Fruit fly (Drosophila melanogaster) whole organism, embryonic: ENCODE data around the gene PCNA2.

ENCODE experiments used
- ATbp ChIP-seq: fragments of 200-800 bp; sonication (Bioruptor generic); optimal IDR thresholded peaks from 2 replicates; lab custom pipeline; 2017; ENCODE audit warnings: missing biosample characterization, mild to moderate bottlenecking, missing genetic modification characterization, missing genetic modification reagents
- Asciz ChIP-seq: fragments of 200-800 bp; sonication (Bioruptor generic); optimal IDR thresholded peaks from 2 replicates; lab custom pipeline; 2017; ENCODE audit warnings: missing biosample characterization, mild to moderate bottlenecking, missing genetic modification characterization, missing genetic modification reagents
- CG10209 ChIP-seq: fragments of 200-800 bp; sonication (Bioruptor generic); optimal IDR thresholded peaks from 3 replicates; lab custom pipeline; 2017; ENCODE audit warnings: missing biosample characterization, mild to moderate bottlenecking, missing genetic modification characterization, missing genetic modification reagents
- CG10321 ChIP-seq: fragments of 200-800 bp; sonication (Bioruptor generic); IDR thresholded peaks from 2 replicates; pipeline ENCODE4 v1.3.6; 2022; ENCODE audit warnings: missing biosample characterization, missing genetic modification characterization
- CG17829 ChIP-seq: fragments of 200-800 bp; optimal IDR thresholded peaks from 2 replicates; lab custom pipeline; 2019; ENCODE audit warnings: missing biosample characterization, mild to moderate bottlenecking, missing genetic modification characterization, moderate library complexity
- CG2129 ChIP-seq: fragments of 200-800 bp; sonication (Bioruptor generic); IDR thresholded peaks from 2 replicates; pipeline ENCODE4 v1.3.6; 2022; ENCODE audit warnings: missing biosample characterization, missing genetic modification characterization; ENCODE audit not compliant: partially characterized antibody
- CG2678 ChIP-seq: fragments of 200-800 bp; sonication (Bioruptor generic); optimal IDR thresholded peaks from 3 replicates; lab custom pipeline; 2019; ENCODE audit warnings: missing biosample characterization, mild to moderate bottlenecking, missing genetic modification characterization, moderate library complexity
- CG2712 ChIP-seq: fragments of 200-800 bp; optimal IDR thresholded peaks from 3 replicates; lab custom pipeline; 2019; ENCODE audit warnings: missing biosample characterization, mild to moderate bottlenecking, missing genetic modification characterization, moderate library complexity
- CG3281 ChIP-seq: fragments of 200-800 bp; sonication (Bioruptor generic); optimal IDR thresholded peaks from 3 replicates; lab custom pipeline; 2017; ENCODE audit warnings: missing biosample characterization, mild to moderate bottlenecking, missing genetic modification characterization
- CG3407 ChIP-seq: fragments of 200-800 bp; sonication (Bioruptor generic); optimal IDR thresholded peaks from 2 replicates; lab custom pipeline; 2018; ENCODE audit warnings: missing biosample characterization, mild to moderate bottlenecking, missing genetic modification characterization
- CG34376 ChIP-seq: fragments of 200-800 bp; sonication (Bioruptor generic); optimal IDR thresholded peaks from 2 replicates; lab custom pipeline; 2018; ENCODE audit warnings: missing biosample characterization, mild to moderate bottlenecking, missing genetic modification characterization
- CG3726 ChIP-seq: fragments of 200-800 bp; sonication (Bioruptor generic); IDR thresholded peaks from 3 replicates; pipeline ENCODE4, ENCODE4 v1.3.6; 2022; ENCODE audit warnings: missing biosample characterization, missing genetic modification characterization
- CG4707 ChIP-seq: fragments of 200-800 bp; sonication (Bioruptor generic); optimal IDR thresholded peaks from 2 replicates; lab custom pipeline; 2018; ENCODE audit warnings: missing biosample characterization, mild to moderate bottlenecking, missing genetic modification characterization, moderate library complexity
- CG6654 ChIP-seq: fragments of 200-800 bp; sonication (Bioruptor generic); optimal IDR thresholded peaks from 2 replicates; lab custom pipeline; 2017; ENCODE audit warnings: missing biosample characterization, mild to moderate bottlenecking, missing genetic modification characterization
- CG6689 ChIP-seq: fragments of 200-800 bp; sonication (Bioruptor generic); IDR thresholded peaks from 2 replicates; pipeline ENCODE4 v1.3.6; 2022; ENCODE audit warnings: missing biosample characterization, missing genetic modification characterization
- CG7372 ChIP-seq: fragments of 200-800 bp; sonication (Bioruptor generic); IDR thresholded peaks from 2 replicates; pipeline ENCODE4 v1.3.6; 2022; ENCODE audit warnings: missing biosample characterization, missing genetic modification characterization
- CG7786 ChIP-seq: fragments of 200-800 bp; sonication (Bioruptor generic); optimal IDR thresholded peaks from 2 replicates; lab custom pipeline; 2016; ENCODE audit warnings: missing biosample characterization, missing genetic modification characterization
- CG8944 ChIP-seq: fragments of 200-800 bp; sonication (Bioruptor generic); optimal IDR thresholded peaks from 3 replicates; lab custom pipeline; 2016; ENCODE audit warnings: missing biosample characterization, missing genetic modification characterization
- Camta ChIP-seq: fragments of 200-800 bp; sonication (Bioruptor generic); optimal IDR thresholded peaks from 2 replicates; lab custom pipeline; 2016; ENCODE audit warnings: missing biosample characterization, missing genetic modification characterization
- Chrac-16 ChIP-seq: fragments of 200-800 bp; sonication (Bioruptor generic); optimal IDR thresholded peaks from 3 replicates; lab custom pipeline; 2016; ENCODE audit warnings: missing biosample characterization, missing genetic modification characterization
- Dip2 ChIP-seq: fragments of 200-800 bp; sonication (Bioruptor generic); IDR thresholded peaks from 2 replicates; pipeline ENCODE4 v1.3.6; 2022; ENCODE audit warnings: missing biosample characterization, missing genetic modification characterization
- Dll ChIP-seq: fragments of 200-800 bp; sonication (Bioruptor generic); IDR thresholded peaks from 4 replicates; pipeline ENCODE4 v1.3.6; 2022; ENCODE audit warnings: missing biosample characterization, missing genetic modification characterization; ENCODE audit not compliant: partially characterized antibody
- Doc3 ChIP-seq: fragments of 200-800 bp; sonication (Bioruptor generic); IDR thresholded peaks from 3 replicates; pipeline ENCODE4 v1.3.6; 2022; ENCODE audit warnings: missing biosample characterization, missing genetic modification characterization; ENCODE audit not compliant: partially characterized antibody
- Ets97D ChIP-seq: fragments of 200-800 bp; sonication (Bioruptor generic); optimal IDR thresholded peaks from 3 replicates; lab custom pipeline; 2016; ENCODE audit warnings: missing biosample characterization, missing genetic modification characterization
- HLH4C ChIP-seq: fragments of 200-800 bp; sonication (Bioruptor generic); IDR thresholded peaks from 3 replicates; pipeline ENCODE4 v1.3.6; 2022; ENCODE audit warnings: missing biosample characterization, missing genetic modification characterization; ENCODE audit not compliant: partially characterized antibody
- HmgD ChIP-seq: fragments of 200-800 bp; sonication (Bioruptor generic); optimal IDR thresholded peaks from 3 replicates; lab custom pipeline; 2016; ENCODE audit warnings: missing biosample characterization, missing genetic modification characterization
- Hr78 ChIP-seq, 2 experiments: fragments of 200-800 bp in 1 of 2; fragments of >200 bp in 1 of 2; sonication (Bioruptor generic) in 1 of 2; optimal IDR thresholded peaks; 2 replicates each; lab custom pipeline; 2017 to 2019; ENCODE audit warnings: missing biosample characterization in 2 of 2, missing genetic modification characterization in 2 of 2, mild to moderate bottlenecking in 1 of 2, moderate library complexity in 1 of 2
- Jarid2 ChIP-seq: fragments of 200-800 bp; sonication (Bioruptor generic); optimal IDR thresholded peaks from 3 replicates; lab custom pipeline; 2017; ENCODE audit warnings: mild to moderate bottlenecking, missing biosample characterization, missing genetic modification reagents, missing genetic modification characterization
- Mad ChIP-seq: fragments of 200-800 bp; sonication (Bioruptor generic); optimal IDR thresholded peaks from 2 replicates; lab custom pipeline; 2016; ENCODE audit warnings: missing biosample characterization, missing genetic modification characterization
- Ravus ChIP-seq: fragments of 200-800 bp; sonication (Bioruptor generic); IDR thresholded peaks from 2 replicates; pipeline ENCODE4 v1.3.6; 2022; ENCODE audit warnings: missing biosample characterization, missing genetic modification characterization
- Sry-β ChIP-seq: fragments of 200-800 bp; sonication (Bioruptor generic); optimal IDR thresholded peaks from 2 replicates; lab custom pipeline; 2018; ENCODE audit warnings: missing biosample characterization, mild to moderate bottlenecking, missing genetic modification characterization, moderate library complexity
- ab ChIP-seq: fragments of 200-800 bp; sonication (Bioruptor generic); optimal IDR thresholded peaks from 2 replicates; lab custom pipeline; 2016; ENCODE audit warnings: missing biosample characterization, missing genetic modification characterization
- aop ChIP-seq: fragments of 200-800 bp; sonication (Bioruptor generic); IDR thresholded peaks from 2 replicates; pipeline ENCODE4 v1.3.6; 2022; ENCODE audit warnings: missing biosample characterization, missing genetic modification characterization
- ase ChIP-seq: fragments of 200-800 bp; sonication (Bioruptor generic); IDR thresholded peaks from 3 replicates; pipeline ENCODE4 v1.3.6; 2022; ENCODE audit warnings: missing biosample characterization, missing genetic modification characterization
- esg ChIP-seq: fragments of 200-800 bp; sonication (Bioruptor generic); conservative IDR thresholded peaks from 2 replicates; pipeline ENCODE4 v1.3.6; 2022; ENCODE audit warnings: missing biosample characterization, missing genetic modification characterization
- fd102C ChIP-seq: fragments of 200-800 bp; sonication (Bioruptor generic); optimal IDR thresholded peaks from 2 replicates; lab custom pipeline; 2018; ENCODE audit warnings: missing biosample characterization, mild to moderate bottlenecking, missing genetic modification characterization, moderate library complexity
- gro ChIP-seq: fragments of 200-800 bp; sonication (Bioruptor generic); optimal IDR thresholded peaks from 2 replicates; lab custom pipeline; 2016; ENCODE audit warnings: missing biosample characterization, missing genetic modification characterization
- h ChIP-seq: fragments of >200 bp; optimal IDR thresholded peaks from 2 replicates; lab custom pipeline; 2017
- hb ChIP-seq: fragments of 200-800 bp; sonication (Bioruptor generic); IDR thresholded peaks from 3 replicates; pipeline ENCODE4 v1.3.6; 2022; ENCODE audit warnings: missing biosample characterization, missing genetic modification characterization; ENCODE audit not compliant: partially characterized antibody
- lilli ChIP-seq: fragments of 200-800 bp; sonication (Bioruptor generic); optimal IDR thresholded peaks from 3 replicates; lab custom pipeline; 2016; ENCODE audit warnings: missing biosample characterization, missing genetic modification characterization
- nerfin-2 ChIP-seq: fragments of 200-800 bp; sonication (Bioruptor generic); IDR thresholded peaks from 2 replicates; pipeline ENCODE4 v1.3.6; 2022; ENCODE audit warnings: missing biosample characterization, missing genetic modification characterization; ENCODE audit not compliant: partially characterized antibody
- otp ChIP-seq: fragments of 200-800 bp; sonication (Bioruptor generic); IDR thresholded peaks from 3 replicates; pipeline ENCODE4, ENCODE4 v1.3.6; 2022; ENCODE audit warnings: missing biosample characterization, missing genetic modification characterization
- p53 ChIP-seq: fragments of 200-800 bp; sonication (Bioruptor generic); optimal IDR thresholded peaks from 2 replicates; lab custom pipeline; 2016; ENCODE audit warnings: missing biosample characterization, missing genetic modification characterization
- pho ChIP-seq: fragments of 200-800 bp; sonication (Bioruptor generic); optimal IDR thresholded peaks from 2 replicates; lab custom pipeline; 2016; ENCODE audit warnings: missing biosample characterization, missing genetic modification characterization
- ro ChIP-seq: fragments of 200-800 bp; sonication (Bioruptor generic); IDR thresholded peaks from 2 replicates; pipeline ENCODE4 v1.3.6; 2022; ENCODE audit warnings: missing biosample characterization, missing genetic modification characterization
- slou ChIP-seq: fragments of 200-800 bp; sonication (Bioruptor generic); optimal IDR thresholded peaks from 3 replicates; lab custom pipeline; 2016; ENCODE audit warnings: missing biosample characterization, missing genetic modification characterization
- sqz ChIP-seq: fragments of 200-800 bp; sonication (Bioruptor generic); optimal IDR thresholded peaks from 3 replicates; lab custom pipeline; 2018; ENCODE audit warnings: missing biosample characterization, mild to moderate bottlenecking, missing genetic modification characterization
- vfl ChIP-seq: fragments of 200-800 bp; sonication (Bioruptor generic); optimal IDR thresholded peaks from 2 replicates; lab custom pipeline; 2016; ENCODE audit warnings: missing biosample characterization, missing genetic modification characterization
- wdn ChIP-seq: fragments of 200-800 bp; sonication (Bioruptor generic); IDR thresholded peaks from 2 replicates; pipeline ENCODE4 v1.3.6; 2022; ENCODE audit warnings: missing biosample characterization, missing genetic modification characterization

PCNA2 gene

dm6 chr2L:19586436-19587333, 2.9 kb upstream of the PCNA2 start, which contains the start of gene Lar (continued):
- TF ChIP-seq CG6689 (GFP tag; lab: Robert Waterston, UW) (peak; percentile 39; the same call in 1 of the 2 replicates), Mad (peak; percentile 54), CG34376 (GFP tag; lab: Kevin White, UChicago) (peak; percentile 66), Jarid2 (no peak), CG2129 (no peak), CG3407 (GFP tag; lab: Kevin White, UChicago) (no peak), lilli (GFP tag; lab: Kevin White, UChicago) (peak; percentile 80), CG7786 (peak; percentile 32), slou (GFP tag; lab: Kevin White, UChicago) (peak; percentile 36), fd102C (no peak), ab (GFP tag; lab: Kevin White, UChicago) (peak; percentile 44), Ravus (GFP tag; lab: Robert Waterston, UW) (no peak), CG3726 (GFP tag; lab: Robert Waterston, UW) (no peak), CG2712 (peak; percentile 67), vfl (GFP tag; lab: Kevin White, UChicago) (no peak), Doc3 (no peak), p53 (GFP tag; lab: Kevin White, UChicago) (peak; percentile 64), Dip2 (GFP tag; lab: Robert Waterston, UW) (no peak), gro (GFP tag; lab: Kevin White, UChicago) (peak; percentile 32), nerfin-2 (GFP tag; lab: Robert Waterston, UW) (no peak), CG10209 (peak; percentile 47), otp (GFP tag; lab: Robert Waterston, UW) (no peak), CG7372 (GFP tag; lab: Robert Waterston, UW) (peak; percentile 43; the same call in 1 of the 2 replicates), CG6654 (GFP tag; lab: Kevin White, UChicago) (no peak), CG10321 (GFP tag; lab: Robert Waterston, UW) (0 out of 2 replicates have a peak, but pooled peaks have one; percentile 44), CG3281 (GFP tag; lab: Kevin White, UChicago) (peak; percentile 66), CG2678 (tag; lab: Kevin White, UChicago) (peak; percentile 60), h (lab: Kevin White, UChicago) (no peak), Camta (GFP tag; lab: Kevin White, UChicago) (peak; percentile 56)

dm6 chr2L:19582185-19582584, 1.6 kb downstream of the PCNA2 start, which contains the start of gene Hakai:
Gene Hakai, minus strand, starts transcription at chr2L:19582474.
- TF ChIP-seq Ets97D (GFP tag; lab: Kevin White, UChicago) (peak; percentile 73), ase (GFP tag; lab: Robert Waterston, UW) (no peak), Sry-β (GFP tag; lab: Kevin White, UChicago) (no peak), CG8944 (GFP tag; lab: Kevin White, UChicago) (peak; percentile 56), CG3281 (GFP tag; lab: Kevin White, UChicago) (peak; percentile 73), aop (GFP tag; lab: Robert Waterston, UW) (no peak), CG17829 (tag; lab: Kevin White, UChicago) (peak; percentile 63), HLH4C (GFP tag; lab: Robert Waterston, UW) (0 out of 3 replicates have a peak, but pooled peaks have one; percentile 38), Dll (GFP tag; lab: Robert Waterston, UW) (peak; percentile 62; the same call in 3 of the 4 replicates), hb (GFP tag; lab: Robert Waterston, UW) (0 out of 3 replicates have a peak, but pooled peaks have one; percentile 25), ATbp (GFP tag; lab: Kevin White, UChicago) (no peak), Hr78 (GFP tag; optimal IDR thresholded peaks at IDR 0.05; lab: Kevin White, UChicago) (no peak), Camta (GFP tag; lab: Kevin White, UChicago) (peak; percentile 51), HmgD (GFP tag; lab: Kevin White, UChicago) (peak; percentile 13), Asciz (GFP tag; lab: Kevin White, UChicago) (no peak), wdn (GFP tag; lab: Robert Waterston, UW) (no peak), CG4707 (GFP tag; lab: Kevin White, UChicago) (no peak), pho (peak; percentile 49), Chrac-16 (peak; percentile 57), esg (GFP tag; lab: Robert Waterston, UW) (peak; percentile 48), sqz (no peak), ro (GFP tag; lab: Robert Waterston, UW) (no peak)
